Fruit fly (Drosophila melanogaster) whole organism, pupa: ENCODE data around the gene Snmp2.

Source experiments
- CG10348 ChIP-seq: fragments of 200-800 bp; sonication (Bioruptor generic); IDR thresholded peaks from 2 replicates; pipeline ENCODE4 v1.3.6; 2022; ENCODE audit warnings: missing biosample characterization, missing genetic modification characterization
- CG12605 ChIP-seq: fragments of 200-800 bp; sonication (Bioruptor generic); IDR thresholded peaks from 2 replicates; pipeline ENCODE4 v1.3.6; 2022; ENCODE audit warnings: missing biosample characterization, missing genetic modification characterization
- CG13204 ChIP-seq: fragments of 200-800 bp; sonication (Bioruptor generic); optimal IDR thresholded peaks from 2 replicates; lab custom pipeline; 2018; ENCODE audit warnings: missing biosample characterization, mild to moderate bottlenecking, missing genetic modification characterization, moderate library complexity
- CG14655 ChIP-seq: fragments of 200-800 bp; sonication (Bioruptor generic); optimal IDR thresholded peaks from 3 replicates; lab custom pipeline; 2017; ENCODE audit warnings: mild to moderate bottlenecking, missing biosample characterization, missing genetic modification reagents, missing genetic modification characterization
- CG15710 ChIP-seq: fragments of 200-800 bp; sonication (Bioruptor generic); optimal IDR thresholded peaks from 2 replicates; lab custom pipeline; 2018; ENCODE audit warnings: missing biosample characterization, mild to moderate bottlenecking, missing genetic modification characterization, moderate library complexity
- CG17806 ChIP-seq: fragments of 200-800 bp; sonication (Bioruptor generic); optimal IDR thresholded peaks from 2 replicates; lab custom pipeline; 2018; ENCODE audit warnings: missing biosample characterization, mild to moderate bottlenecking, missing genetic modification characterization, moderate library complexity
- CG32121 ChIP-seq: fragments of 200-800 bp; sonication (Bioruptor generic); IDR thresholded peaks from 2 replicates; pipeline ENCODE4 v1.3.6; 2022; ENCODE audit warnings: missing biosample characterization, missing genetic modification characterization
- CG34367 ChIP-seq: fragments of 200-800 bp; sonication (Bioruptor generic); optimal IDR thresholded peaks from 2 replicates; lab custom pipeline; 2018; ENCODE audit warnings: missing biosample characterization, mild to moderate bottlenecking, missing genetic modification characterization
- CG4496 ChIP-seq: fragments of 200-800 bp; sonication (Bioruptor generic); IDR thresholded peaks from 3 replicates; pipeline ENCODE4 v1.3.6; 2022; ENCODE audit warnings: missing biosample characterization, missing genetic modification characterization
- CG8159 ChIP-seq: fragments of 200-800 bp; sonication (Bioruptor generic); optimal IDR thresholded peaks from 3 replicates; lab custom pipeline; 2018; ENCODE audit warnings: missing biosample characterization, mild to moderate bottlenecking, missing genetic modification characterization, moderate library complexity
- CG8301 ChIP-seq: fragments of 200-800 bp; sonication (Bioruptor generic); optimal IDR thresholded peaks from 2 replicates; lab custom pipeline; 2018; ENCODE audit warnings: missing biosample characterization, mild to moderate bottlenecking, missing genetic modification characterization
- CG9948 ChIP-seq: fragments of 200-800 bp; sonication (Bioruptor generic); optimal IDR thresholded peaks from 2 replicates; lab custom pipeline; 2018; ENCODE audit warnings: missing biosample characterization, mild to moderate bottlenecking, missing genetic modification characterization, moderate library complexity
- D1 ChIP-seq: fragments of 200-800 bp; sonication (Bioruptor generic); optimal IDR thresholded peaks from 2 replicates; lab custom pipeline; 2018; ENCODE audit warnings: missing biosample characterization, mild to moderate bottlenecking, missing genetic modification characterization, moderate library complexity
- EcR ChIP-seq: fragments of 200-800 bp; sonication (Bioruptor generic); optimal IDR thresholded peaks from 3 replicates; lab custom pipeline; 2019; ENCODE audit warnings: missing biosample characterization, missing genetic modification characterization, mild to moderate bottlenecking, moderate library complexity, missing genetic modification reagents
- Ets98B ChIP-seq: fragments of 200-800 bp; sonication (Bioruptor generic); IDR thresholded peaks from 2 replicates; pipeline ENCODE4 v1.3.6; 2022; ENCODE audit warnings: missing biosample characterization, missing genetic modification characterization
- Pif1A ChIP-seq: fragments of 200-800 bp; sonication (Bioruptor generic); optimal IDR thresholded peaks from 3 replicates; lab custom pipeline; 2016; ENCODE audit warnings: missing biosample characterization, missing genetic modification characterization
- Pif1B ChIP-seq: fragments of 200-800 bp; sonication (Bioruptor generic); optimal IDR thresholded peaks from 3 replicates; lab custom pipeline; 2016; ENCODE audit warnings: missing biosample characterization, missing genetic modification characterization
- Snoo ChIP-seq: fragments of 200-800 bp; sonication (Bioruptor generic); optimal IDR thresholded peaks from 3 replicates; lab custom pipeline; 2017; ENCODE audit warnings: missing biosample characterization, mild to moderate bottlenecking, missing genetic modification characterization, inconsistent platforms
- fd96Ca ChIP-seq: fragments of 200-800 bp; sonication (Bioruptor generic); IDR thresholded peaks from 3 replicates; pipeline ENCODE4 v1.3.6; 2022; ENCODE audit warnings: missing biosample characterization, missing genetic modification characterization
- gl ChIP-seq: fragments of 200-800 bp; sonication (Bioruptor generic); optimal IDR thresholded peaks from 2 replicates; lab custom pipeline; 2018; ENCODE audit warnings: missing biosample characterization, mild to moderate bottlenecking, missing genetic modification characterization
- rn ChIP-seq: fragments of 200-800 bp; sonication (Bioruptor generic); IDR thresholded peaks from 2 replicates; pipeline ENCODE4 v1.3.6; 2022; ENCODE audit warnings: missing biosample characterization, missing genetic modification characterization

Snmp2 gene

DNA sequence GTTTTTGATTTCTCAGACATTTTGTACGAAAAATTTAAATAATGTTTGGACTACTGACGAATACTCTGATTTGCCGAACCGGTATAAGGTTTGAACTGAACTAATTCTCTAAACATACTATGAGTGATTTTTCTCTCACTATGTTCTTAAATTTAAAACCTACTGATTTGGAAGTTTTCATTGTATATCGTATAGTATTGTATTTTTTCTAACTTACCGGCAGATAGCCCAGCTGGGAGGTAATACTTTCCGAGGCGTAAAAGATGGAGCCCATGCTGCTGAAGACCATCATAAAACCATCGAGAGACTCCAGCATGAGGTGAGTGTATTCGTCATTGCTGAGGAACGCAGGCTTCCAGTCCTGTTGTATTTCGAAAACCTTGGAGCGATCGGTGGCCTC, 25.4 kb upstream of the Snmp2 start, which contains the start of gene CG32371:
Gene CG32371, minus strand, starts transcription at position 101 of the 400 bp plus-strand sequence.
- no peak for TF ChIP-seq CG8301 (tag; lab: Kevin White, UChicago)
- TF ChIP-seq CG32121 (GFP tag; lab: Robert Waterston, UW): no peak
- no peak for TF ChIP-seq EcR (GFP tag; lab: Kevin White, UChicago)
- TF ChIP-seq Pif1B (GFP tag; lab: Kevin White, UChicago): no peak
- TF ChIP-seq CG4496 (GFP tag; lab: Robert Waterston, UW): no peak

DNA sequence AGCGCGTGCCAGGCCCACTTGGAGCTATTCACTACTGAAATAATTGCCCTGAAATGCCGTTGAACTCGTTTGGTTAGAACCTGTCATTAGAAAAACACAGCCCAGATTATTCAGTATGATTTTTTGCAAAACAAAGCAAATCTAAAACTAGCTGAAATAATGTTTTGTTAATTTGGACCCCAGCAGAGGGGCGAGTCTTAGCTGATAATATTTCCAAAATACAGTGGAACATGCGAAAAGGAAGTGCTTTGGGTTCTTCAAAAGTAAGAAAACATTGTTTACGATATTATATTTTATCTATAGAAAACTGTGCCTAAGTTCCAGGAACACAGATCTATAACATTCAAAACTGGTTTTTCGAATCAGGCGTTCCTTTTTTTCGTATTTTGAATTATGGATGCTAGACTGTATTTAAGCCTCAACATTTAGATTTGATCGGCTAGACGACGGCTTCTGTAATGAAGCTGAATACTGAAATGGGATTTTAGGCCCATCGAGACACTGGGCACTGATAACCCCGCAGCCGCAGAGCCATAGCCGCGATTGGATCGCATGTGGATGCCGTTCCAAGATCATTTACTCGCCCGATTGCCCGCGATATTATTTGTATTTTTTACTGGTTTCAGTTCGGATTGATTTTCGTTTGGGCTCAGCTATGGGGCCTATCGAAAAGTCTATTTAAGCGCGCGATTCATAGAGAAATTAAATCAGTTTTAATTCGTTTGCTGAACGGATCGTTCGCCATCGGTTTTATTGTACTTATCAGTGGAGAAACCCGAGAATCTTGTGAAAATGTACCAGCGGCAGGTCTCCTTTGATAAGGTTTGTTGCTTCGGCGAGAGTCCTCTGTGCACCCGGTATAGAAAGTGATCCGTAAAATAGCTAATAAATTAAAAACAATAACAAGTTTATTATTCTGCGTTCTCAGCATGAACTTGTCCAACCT, 17.3 kb upstream of the Snmp2 start, which contains the start of gene Hn:
Gene Hn, plus strand, starts transcription at position 619 of the 946 bp plus-strand sequence.
- TF ChIP-seq CG14655 (GFP tag; lab: Kevin White, UChicago) (no peak), CG12605 (GFP tag; lab: Robert Waterston, UW) (no peak), D1 (tag; lab: Kevin White, UChicago) (no peak), gl (tag; lab: Kevin White, UChicago) (no peak), EcR (GFP tag; lab: Kevin White, UChicago) (no peak), CG34367 (tag; lab: Kevin White, UChicago) (no peak), CG32121 (GFP tag; lab: Robert Waterston, UW) (no peak), rn (no peak), CG9948 (tag; lab: Kevin White, UChicago) (no peak), fd96Ca (GFP tag; lab: Robert Waterston, UW) (no peak), CG10348 (GFP tag; lab: Robert Waterston, UW) (no peak), Pif1A (GFP tag; lab: Kevin White, UChicago) (no peak), CG8301 (tag; lab: Kevin White, UChicago) (no peak), CG4496 (GFP tag; lab: Robert Waterston, UW) (no peak), CG8159 (tag; lab: Kevin White, UChicago) (no peak), CG17806 (tag; lab: Kevin White, UChicago) (no peak), Ets98B (GFP tag; lab: Robert Waterston, UW) (no peak)

DNA sequence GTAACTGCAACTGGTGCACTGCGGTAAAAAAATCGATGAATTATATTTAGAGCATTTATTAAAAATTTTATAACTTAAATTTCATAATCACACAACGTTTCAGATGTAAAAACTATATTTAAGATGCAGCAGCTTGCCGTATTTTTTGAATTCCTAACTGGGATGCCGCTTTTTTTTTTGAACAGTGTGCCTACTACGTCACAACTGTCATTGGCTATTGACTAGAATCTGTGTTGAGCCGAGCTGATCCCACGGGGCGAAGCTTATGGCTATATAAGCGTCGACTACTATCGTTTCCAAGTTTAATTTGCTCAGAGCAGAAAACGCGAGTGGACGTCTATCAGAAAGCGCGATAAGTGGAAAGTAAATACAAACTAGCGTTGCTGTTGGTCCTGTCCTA, 11.3 kb upstream of the Snmp2 start, which contains the start of gene CG7409:
Gene CG7409, plus strand, starts transcription at position 301 of the 400 bp plus-strand sequence.
- TF ChIP-seq CG32121 (GFP tag; lab: Robert Waterston, UW): no peak
- no peak for TF ChIP-seq CG12605 (GFP tag; lab: Robert Waterston, UW)
- no peak for TF ChIP-seq CG17806 (tag; lab: Kevin White, UChicago)
- TF ChIP-seq Snoo (tag; lab: Kevin White, UChicago): no peak
- no peak for TF ChIP-seq Ets98B (GFP tag; lab: Robert Waterston, UW)
- no peak for TF ChIP-seq fd96Ca (GFP tag; lab: Robert Waterston, UW)
- TF ChIP-seq CG34367 (tag; lab: Kevin White, UChicago): no peak
- TF ChIP-seq CG8301 (tag; lab: Kevin White, UChicago): no peak
- no peak for TF ChIP-seq Pif1B (GFP tag; lab: Kevin White, UChicago)
- no peak for TF ChIP-seq D1 (tag; lab: Kevin White, UChicago)
- no peak for TF ChIP-seq CG4496 (GFP tag; lab: Robert Waterston, UW)
- TF ChIP-seq CG9948 (tag; lab: Kevin White, UChicago): no peak

DNA sequence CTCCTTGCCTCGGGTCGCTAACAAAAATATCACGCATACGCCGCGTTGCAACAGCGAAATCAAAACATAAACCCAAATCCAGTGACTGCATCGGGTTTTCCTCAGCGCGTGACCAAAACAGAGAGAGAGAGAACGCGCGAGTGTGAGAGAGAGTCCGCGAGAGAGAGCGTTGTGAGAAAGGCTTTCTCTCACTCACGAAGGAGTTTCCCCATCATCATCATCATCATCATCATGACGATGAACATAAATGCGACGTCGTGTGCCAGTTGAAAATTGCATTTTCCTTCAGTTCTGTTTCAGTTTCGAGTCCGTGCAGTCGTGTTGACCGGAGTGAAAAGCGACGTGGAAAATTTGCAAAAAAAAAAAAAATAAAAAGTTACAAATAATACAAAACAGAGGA, 4.2 kb upstream of the Snmp2 start, which contains the start of gene CG13685:
Gene CG13685, plus strand, starts transcription at position 301 of the 400 bp plus-strand sequence.
- peak; percentile 46; the same call in 1 of the 3 replicates for TF ChIP-seq CG4496 (GFP tag; lab: Robert Waterston, UW)
- no peak for TF ChIP-seq CG32121 (GFP tag; lab: Robert Waterston, UW)

DNA sequence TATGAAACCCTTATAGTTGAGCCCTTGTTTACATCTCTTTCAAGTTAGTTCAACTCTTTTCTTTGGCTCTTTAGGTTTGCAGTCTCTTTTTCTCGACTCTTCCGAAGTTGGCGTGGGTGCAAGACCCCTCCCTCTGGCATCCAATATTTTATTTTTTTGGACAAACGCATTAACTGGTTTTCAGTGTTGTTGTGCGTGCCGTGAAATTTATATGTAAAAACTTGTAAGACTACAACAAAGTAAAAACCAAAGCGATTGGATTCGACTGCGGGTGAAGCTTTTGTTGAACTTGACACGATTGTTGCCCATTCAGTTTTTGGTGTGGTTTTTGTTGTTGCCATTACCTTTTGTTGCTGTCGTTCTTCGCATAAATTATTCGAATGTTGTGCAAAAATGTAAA, 900 bp upstream of the Snmp2 start:
- TF ChIP-seq CG15710 (no peak), EcR (GFP tag; lab: Kevin White, UChicago) (peak; percentile 29)

DNA sequence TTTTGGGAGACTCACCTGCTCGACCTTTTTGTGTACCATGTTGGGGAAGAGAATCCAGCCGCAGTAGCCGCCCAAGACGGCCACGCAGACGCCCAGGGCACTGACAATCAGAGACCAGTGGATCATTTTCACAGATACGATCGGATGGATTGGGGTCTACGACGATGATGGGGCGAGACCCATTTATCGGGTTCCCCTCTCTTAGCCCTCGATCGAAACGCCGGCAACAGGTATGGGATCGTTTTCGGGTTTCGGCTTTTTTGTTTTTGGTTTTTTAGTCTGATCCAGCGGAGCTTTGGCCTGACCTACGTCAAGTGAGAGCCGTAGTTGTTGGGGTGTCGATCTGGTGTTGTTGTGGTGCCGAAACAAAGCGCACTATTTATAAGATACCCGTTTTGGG, 888 bp downstream of the Snmp2 start:
- TF ChIP-seq CG13204 (GFP tag; lab: Kevin White, UChicago): no peak
- TF ChIP-seq gl (tag; lab: Kevin White, UChicago): no peak
- no peak for TF ChIP-seq rn
- TF ChIP-seq CG14655 (GFP tag; lab: Kevin White, UChicago): no peak
- TF ChIP-seq CG8159 (tag; lab: Kevin White, UChicago): no peak
- no peak for TF ChIP-seq CG32121 (GFP tag; lab: Robert Waterston, UW)
- TF ChIP-seq Pif1B (GFP tag; lab: Kevin White, UChicago): no peak
- no peak for TF ChIP-seq EcR (GFP tag; lab: Kevin White, UChicago)
- no peak for TF ChIP-seq CG12605 (GFP tag; lab: Robert Waterston, UW)
- TF ChIP-seq D1 (tag; lab: Kevin White, UChicago): no peak
- TF ChIP-seq CG10348 (GFP tag; lab: Robert Waterston, UW): no peak
- no peak for TF ChIP-seq Snoo (tag; lab: Kevin White, UChicago)
- TF ChIP-seq CG34367 (tag; lab: Kevin White, UChicago): no peak
- no peak for TF ChIP-seq CG9948 (tag; lab: Kevin White, UChicago)
- TF ChIP-seq fd96Ca (GFP tag; lab: Robert Waterston, UW): no peak
- TF ChIP-seq CG8301 (tag; lab: Kevin White, UChicago): no peak
- no peak for TF ChIP-seq Pif1A (GFP tag; lab: Kevin White, UChicago)
- TF ChIP-seq CG15710: no peak
- TF ChIP-seq Ets98B (GFP tag; lab: Robert Waterston, UW): no peak
